Worm (Caenorhabditis elegans) whole organism, L4 larva: ENCODE measurements around the gene gcy-4.

Experiments
- D1046.2 ChIP-seq: fragments of 200-800 bp; sonication (Bioruptor generic); IDR thresholded peaks from 2 replicates; pipeline ENCODE4 v1.3.6; 2022; ENCODE audit warnings: missing genetic modification characterization, missing compliant biosample characterization
- F10B5.3 ChIP-seq: sonication (generic microtip); optimal IDR thresholded peaks from 2 replicates; lab custom pipeline; 2016; ENCODE audit warnings: mild to moderate bottlenecking, missing genetic modification characterization, missing compliant biosample characterization
- F26F4.8 ChIP-seq: fragments of 200-800 bp; sonication (Bioruptor generic); conservative IDR thresholded peaks from 2 replicates; pipeline ENCODE4 v1.3.6; 2022; ENCODE audit warnings: missing genetic modification characterization, missing compliant biosample characterization
- F44E2.7 ChIP-seq: fragments of 200-800 bp; sonication (Bioruptor generic); IDR thresholded peaks from 2 replicates; pipeline ENCODE4 v2.1.2; 2022; ENCODE audit warnings: missing genetic modification characterization, missing compliant biosample characterization
- R02D3.7 ChIP-seq: fragments of 150-350 bp; sonication (generic microtip); optimal IDR thresholded peaks from 3 replicates; lab custom pipeline; 2014; ENCODE audit warnings: missing biosample characterization, missing genetic modification characterization
- T20F7.1 ChIP-seq: fragments of 200-800 bp; sonication (Bioruptor generic); optimal IDR thresholded peaks from 2 replicates; lab custom pipeline; 2018; ENCODE audit warnings: mild to moderate bottlenecking, missing genetic modification characterization, missing compliant biosample characterization
- ZK337.2 ChIP-seq: fragments of 200-800 bp; sonication (Bioruptor generic); IDR thresholded peaks from 2 replicates; pipeline ENCODE4 v1.3.6; 2022; ENCODE audit warnings: missing genetic modification reagents, missing genetic modification characterization, missing compliant biosample characterization
- ZK546.5 ChIP-seq, 2 experiments: sonication (generic microtip); optimal IDR thresholded peaks; 2 replicates each; lab custom pipeline; 2017; ENCODE audit warnings: missing biosample characterization in 2 of 2, missing genetic modification characterization in 2 of 2
- aha-1 ChIP-seq: fragments of 150-350 bp; peaks from one replicate; lab custom pipeline; 2014; ENCODE audit warnings: missing biosample characterization, missing genetic modification characterization
- arid-1 ChIP-seq: fragments of 200-800 bp; sonication (Bioruptor generic); conservative IDR thresholded peaks from 2 replicates; pipeline ENCODE4 v1.3.6; 2022; ENCODE audit warnings: missing genetic modification reagents, missing genetic modification characterization, missing compliant biosample characterization
- ceh-44 ChIP-seq: fragments of 200-800 bp; sonication (Bioruptor generic); IDR thresholded peaks from 2 replicates; pipeline ENCODE4 v1.3.6; 2022; ENCODE audit warnings: missing genetic modification reagents, missing genetic modification characterization, missing compliant biosample characterization
- ceh-62 ChIP-seq: sonication (generic microtip); optimal IDR thresholded peaks from 2 replicates; lab custom pipeline; 2017; ENCODE audit warnings: missing biosample characterization, missing genetic modification characterization
- dmd-6 ChIP-seq: fragments of 200-800 bp; sonication (Bioruptor generic); IDR thresholded peaks from 2 replicates; pipeline ENCODE4 v1.3.6; 2022; ENCODE audit warnings: missing genetic modification reagents, missing genetic modification characterization, missing compliant biosample characterization
- dmd-8 ChIP-seq: fragments of 200-800 bp; sonication (Bioruptor generic); IDR thresholded peaks from 2 replicates; pipeline ENCODE4 v1.3.6; 2022; ENCODE audit warnings: missing genetic modification characterization, missing compliant biosample characterization
- dpl-1 ChIP-seq: fragments of 150-350 bp; optimal IDR thresholded peaks from 2 replicates; lab custom pipeline; 2014; ENCODE audit warnings: missing biosample characterization, missing genetic modification reagents, missing genetic modification characterization
- egl-43 ChIP-seq: fragments of 200-800 bp; sonication (Bioruptor generic); IDR thresholded peaks from 2 replicates; pipeline ENCODE4 v1.3.6; 2022; ENCODE audit warnings: missing genetic modification reagents, missing genetic modification characterization, missing compliant biosample characterization
- fos-1 ChIP-seq: fragments of 150-350 bp; optimal IDR thresholded peaks from 2 replicates; lab custom pipeline; 2014; ENCODE audit warnings: missing biosample characterization, missing genetic modification characterization
- hif-1 ChIP-seq, 2 experiments: sonication (generic microtip); optimal IDR thresholded peaks; 2 replicates each; lab custom pipeline; 2016 to 2017; ENCODE audit warnings: missing compliant biosample characterization in 2 of 2, missing genetic modification characterization in 2 of 2, missing genetic modification reagents in 2 of 2, missing genotype in 2 of 2, mild to moderate bottlenecking in 1 of 2
- lin-13 ChIP-seq: fragments of 150-350 bp; optimal IDR thresholded peaks from 2 replicates; lab custom pipeline; 2014; ENCODE audit warnings: missing biosample characterization, missing genetic modification reagents, missing genetic modification characterization
- lin-15B ChIP-seq: fragments of 150-350 bp; sonication (generic microtip); optimal IDR thresholded peaks from 3 replicates; lab custom pipeline; 2014; ENCODE audit warnings: missing biosample characterization, missing genetic modification characterization
- lin-29 ChIP-seq: fragments of 200-800 bp; sonication (Bioruptor generic); IDR thresholded peaks from 2 replicates; pipeline ENCODE4 v1.3.6; 2022; ENCODE audit warnings: missing genetic modification reagents, missing genetic modification characterization, missing compliant biosample characterization
- lir-3 ChIP-seq: sonication (generic microtip); optimal IDR thresholded peaks from 2 replicates; lab custom pipeline; 2016; ENCODE audit warnings: mild to moderate bottlenecking, missing genetic modification characterization, missing compliant biosample characterization
- madf-9 ChIP-seq: fragments of 200-800 bp; sonication (Bioruptor generic); conservative IDR thresholded peaks from 2 replicates; pipeline ENCODE4 v1.3.6; 2022; ENCODE audit warnings: missing genetic modification reagents, missing genetic modification characterization, missing compliant biosample characterization
- mdl-1 ChIP-seq, 2 experiments: fragments of 150-350 bp in 1 of 2; sonication (generic microtip) in 1 of 2; optimal IDR thresholded peaks; 2 replicates each; lab custom pipeline; 2014 to 2017; ENCODE audit warnings: missing biosample characterization in 2 of 2, missing genetic modification characterization in 2 of 2
- mxl-3 ChIP-seq: fragments of 200-800 bp; sonication (Bioruptor generic); optimal IDR thresholded peaks from 2 replicates; lab custom pipeline; 2018; ENCODE audit warnings: mild to moderate bottlenecking, missing genetic modification characterization, missing compliant biosample characterization
- nhr-111 ChIP-seq: fragments of 200-800 bp; sonication (Bioruptor generic); optimal IDR thresholded peaks from 2 replicates; lab custom pipeline; 2018; ENCODE audit warnings: mild to moderate bottlenecking, missing genetic modification characterization, missing compliant biosample characterization
- nhr-237 ChIP-seq: sonication (generic microtip); optimal IDR thresholded peaks from 2 replicates; lab custom pipeline; 2017; ENCODE audit warnings: missing biosample characterization, missing genetic modification characterization
- nhr-41 ChIP-seq: fragments of 200-800 bp; sonication (Bioruptor generic); IDR thresholded peaks from 2 replicates; pipeline ENCODE4 v1.3.6; 2022; ENCODE audit warnings: missing genetic modification reagents, missing genetic modification characterization, missing compliant biosample characterization
- nhr-42 ChIP-seq: fragments of 200-800 bp; sonication (Bioruptor generic); IDR thresholded peaks from 2 replicates; pipeline ENCODE4 v1.3.6; 2022; ENCODE audit warnings: missing genetic modification characterization, missing compliant biosample characterization
- nhr-77 ChIP-seq: fragments of 150-350 bp; optimal IDR thresholded peaks from 2 replicates; lab custom pipeline; 2014; ENCODE audit warnings: missing biosample characterization, missing genetic modification characterization
- pqm-1 ChIP-seq: sonication (generic microtip); optimal IDR thresholded peaks from 2 replicates; lab custom pipeline; 2017; ENCODE audit warnings: missing biosample characterization, missing genetic modification characterization
- rbr-2 ChIP-seq: sonication (generic microtip); optimal IDR thresholded peaks from 2 replicates; lab custom pipeline; 2016; ENCODE audit warnings: missing genotype, missing genetic modification characterization, missing compliant biosample characterization
- saeg-2 ChIP-seq: fragments of 200-800 bp; sonication (Bioruptor generic); IDR thresholded peaks from 2 replicates; pipeline ENCODE4 v1.3.6; 2022; ENCODE audit warnings: missing genetic modification reagents, missing genetic modification characterization, missing compliant biosample characterization
- set-16 ChIP-seq: fragments of 200-800 bp; sonication (Bioruptor generic); IDR thresholded peaks from 2 replicates; pipeline ENCODE4 v1.3.6; 2022; ENCODE audit warnings: missing genetic modification reagents, missing genetic modification characterization, missing compliant biosample characterization
- snpc-4 ChIP-seq: fragments of 150-350 bp; optimal IDR thresholded peaks from 2 replicates; lab custom pipeline; 2014; ENCODE audit warnings: missing biosample characterization, missing genetic modification characterization
- spr-3 ChIP-seq: fragments of 200-800 bp; sonication (Bioruptor generic); optimal IDR thresholded peaks from 2 replicates; lab custom pipeline; 2018; ENCODE audit warnings: mild to moderate bottlenecking, missing genetic modification characterization, missing compliant biosample characterization
- unc-130 ChIP-seq: sonication (generic microtip); optimal IDR thresholded peaks from 2 replicates; lab custom pipeline; 2016; ENCODE audit warnings: missing genetic modification reagents, missing genetic modification characterization, missing compliant biosample characterization
- unc-39 ChIP-seq: sonication (generic microtip); optimal IDR thresholded peaks from 2 replicates; lab custom pipeline; 2017; ENCODE audit warnings: missing biosample characterization, missing genetic modification characterization
- unc-62 ChIP-seq, 3 experiments: fragments of 150-350 bp in 1 of 3; sonication (generic microtip); optimal IDR thresholded peaks in 2 of 3; peaks in 1 of 3; 1 replicate in 1 of 3; 2 replicates in 2 of 3; lab custom pipeline; 2014 to 2017; ENCODE audit warnings: missing biosample characterization in 3 of 3, missing genetic modification characterization in 3 of 3, missing genetic modification reagents in 3 of 3, missing genotype in 1 of 3
- vab-7 ChIP-seq: fragments of 200-800 bp; sonication (Bioruptor generic); IDR thresholded peaks from 2 replicates; pipeline ENCODE4 v1.3.6; 2022; ENCODE audit warnings: missing genetic modification reagents, missing genetic modification characterization, missing compliant biosample characterization
- zag-1 ChIP-seq: fragments of 150-350 bp; optimal IDR thresholded peaks from 2 replicates; lab custom pipeline; 2014; ENCODE audit warnings: missing biosample characterization, missing genetic modification characterization
- zfp-3 ChIP-seq: fragments of 200-800 bp; sonication (Bioruptor generic); conservative IDR thresholded peaks from 2 replicates; pipeline ENCODE4 v1.3.6; 2022; ENCODE audit warnings: missing genetic modification reagents, missing genetic modification characterization, missing compliant biosample characterization

Gene gcy-4

DNA sequence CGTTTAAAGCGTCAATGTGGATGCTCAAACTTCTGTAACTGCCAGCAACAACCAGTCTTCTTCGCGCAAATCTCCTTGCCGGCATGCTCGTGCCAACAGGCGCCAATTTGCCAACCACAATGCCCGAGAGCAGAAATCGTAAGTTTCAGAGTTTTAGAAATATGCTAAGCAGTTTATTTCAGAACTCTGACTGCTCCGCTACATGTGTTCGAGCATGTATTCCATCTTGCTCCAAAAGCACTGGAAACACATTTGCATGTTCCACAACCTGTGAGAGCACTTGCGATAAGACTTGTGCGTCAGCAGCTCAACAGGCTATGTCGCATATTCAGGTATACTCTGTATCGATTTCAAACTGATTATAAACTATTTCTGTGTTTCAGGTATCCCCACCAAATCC, 21.1 kb upstream of the gcy-4 start:
- TF ChIP-seq nhr-77 (tag; lab: Kevin White, UChicago) (no peak), hif-1 (tag; optimal IDR thresholded peaks at IDR 0.05; lab: Kevin White, UChicago) (no peak), unc-130 (GFP tag; lab: Kevin White, UChicago) (no peak), aha-1 (tag; lab: Kevin White, UChicago) (peak; percentile 92), ZK546.5 (tag; optimal IDR thresholded peaks at IDR 0.05; lab: Kevin White, UChicago) (no peak)

DNA sequence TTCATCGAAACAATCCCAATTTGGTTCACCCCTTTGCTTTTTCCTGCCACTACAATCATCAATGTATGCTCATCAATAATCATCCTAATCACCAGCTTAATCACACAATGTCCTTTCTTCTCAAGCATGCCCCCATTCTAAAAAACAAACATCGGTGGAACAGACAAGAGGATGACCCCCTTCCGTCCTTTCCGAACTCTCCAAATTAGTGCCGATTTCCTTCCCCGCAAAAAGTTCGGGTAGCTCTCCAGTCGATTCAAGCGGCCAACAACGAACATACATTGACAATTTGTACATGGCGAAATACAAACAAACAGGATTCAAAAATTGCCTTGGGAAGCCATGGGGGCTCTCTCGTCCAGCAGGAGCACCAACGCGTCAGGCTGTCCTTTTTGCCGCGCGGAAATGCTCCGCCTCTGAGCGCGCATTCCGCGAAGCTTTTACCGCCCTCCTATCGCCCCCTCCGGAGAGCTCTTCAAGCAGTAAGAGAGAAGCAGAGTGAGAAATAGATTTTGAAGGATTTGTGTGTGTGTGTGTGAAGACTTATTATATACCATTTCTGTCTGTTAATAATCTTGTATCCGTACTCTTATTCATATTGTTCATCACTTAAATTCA, 17.1 kb upstream of the gcy-4 start, which contains the start of gene appg-1:
Gene appg-1, plus strand, starts transcription at position 427 of the 618 bp plus-strand sequence.
- TF ChIP-seq set-16 (peak; percentile 86), spr-3 (GFP tag; lab: Kevin White, UChicago) (peak; percentile 3), aha-1 (tag; lab: Kevin White, UChicago) (peak; percentile 91), F26F4.8 (GFP tag; lab: Robert Waterston, UW) (0 out of 2 replicates have a peak, but pooled peaks have one; percentile 5), snpc-4 (tag; lab: Kevin White, UChicago) (no peak), dmd-8 (0 out of 2 replicates have a peak, but pooled peaks have one; percentile 34), lir-3 (tag; lab: Kevin White, UChicago) (no peak), egl-43 (GFP tag; lab: Robert Waterston, UW) (no peak), madf-9 (GFP tag; lab: Robert Waterston, UW) (0 out of 2 replicates have a peak, but pooled peaks have one; percentile 6)

ce11 chrII:10321410-10321809, 12.8 kb upstream of the gcy-4 start, which contains the start of gene idpp-4:
idpp-4 (plus strand) TSS chrII:10321460.
- peak in 1 of 2 experiments; percentile 93 for TF ChIP-seq unc-62 (GFP tag; optimal IDR thresholded peaks at IDR 0.05 in 1 of 2; lab: Kevin White, UChicago)
- no peak for TF ChIP-seq unc-62 (tag; optimal IDR thresholded peaks at IDR 0.05; lab: Kevin White, UChicago)
- TF ChIP-seq T20F7.1 (GFP tag; lab: Kevin White, UChicago) = no peak

ce11 chrII:10317007-10317406, 8.4 kb upstream of the gcy-4 start, which contains the start of gene M02G9.4:
M02G9.4 (plus strand) TSS chrII:10317307.
- TF ChIP-seq vab-7 (GFP tag; lab: Robert Waterston, UW) (no peak), ceh-62 (tag; lab: Kevin White, UChicago) (no peak), nhr-111 (GFP tag; lab: Kevin White, UChicago) (no peak), nhr-237 (tag; lab: Kevin White, UChicago) (no peak), R02D3.7 (tag; lab: Kevin White, UChicago) (no peak), dpl-1 (no peak), rbr-2 (tag; lab: Kevin White, UChicago) (no peak), unc-39 (tag; lab: Kevin White, UChicago) (no peak), dmd-6 (GFP tag; lab: Robert Waterston, UW) (no peak), nhr-42 (GFP tag; lab: Robert Waterston, UW) (no peak), mxl-3 (GFP tag; lab: Kevin White, UChicago) (no peak), madf-9 (GFP tag; lab: Robert Waterston, UW) (no peak), ceh-44 (GFP tag; lab: Robert Waterston, UW) (no peak), D1046.2 (GFP tag; lab: Robert Waterston, UW) (no peak), pqm-1 (no peak), lin-13 (no peak), nhr-41 (no peak)

- TF ChIP-seq nhr-41 (no peak), saeg-2 (GFP tag; lab: Robert Waterston, UW) (no peak), zag-1 (tag; lab: Kevin White, UChicago) (no peak), fos-1 (tag; lab: Kevin White, UChicago) (no peak), mdl-1 (tag; optimal IDR thresholded peaks at IDR 0.05; lab: Kevin White, UChicago) (no peak), spr-3 (GFP tag; lab: Kevin White, UChicago) (no peak), arid-1 (GFP tag; lab: Robert Waterston, UW) (no peak), zfp-3 (GFP tag; lab: Robert Waterston, UW) (no peak), hif-1 (tag; optimal IDR thresholded peaks at IDR 0.05; lab: Kevin White, UChicago) (no peak), lin-29 (GFP tag; lab: Robert Waterston, UW) (no peak), lir-3 (tag; lab: Kevin White, UChicago) (no peak), aha-1 (tag; lab: Kevin White, UChicago) (no peak), F44E2.7 (GFP tag; lab: Robert Waterston, UW) (no peak), lin-15B (tag; lab: Kevin White, UChicago) (no peak), ZK337.2 (GFP tag; lab: Robert Waterston, UW) (no peak), F10B5.3 (tag; lab: Kevin White, UChicago) (no peak)
These were observed 7.5 kb upstream of the gcy-4 start, which contains the start of gene gcy-5 for ce11 chrII:10316119-10316518. gcy-5 (minus strand) TSS chrII:10316219.
